Worm (Caenorhabditis elegans): ENCODE results near the gene C53A5.11.

DNA sequence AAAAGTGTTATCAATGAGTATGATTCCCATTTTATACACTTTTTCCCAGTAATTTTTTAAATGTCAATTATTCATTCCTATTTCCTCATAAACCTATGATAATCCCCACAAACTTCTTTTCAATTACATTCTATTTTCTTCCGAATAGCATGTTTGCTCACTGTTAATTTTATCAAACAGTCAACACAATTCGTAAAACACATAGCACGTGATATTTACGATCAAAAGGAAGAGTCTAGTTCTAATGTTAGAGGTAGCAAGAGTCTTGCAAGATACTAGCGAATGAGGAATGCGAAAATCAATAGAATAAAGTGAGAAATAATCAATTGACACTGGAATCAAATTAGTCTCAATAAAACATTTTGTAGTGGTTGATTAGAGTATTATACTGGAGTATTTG lies 23.3 kb upstream of the C53A5.11 start:
- TF ChIP-seq nhr-77 (tag; optimal IDR thresholded peaks at IDR 0.05) (no peak), tag-97 (GFP tag; IDR thresholded peaks at IDR 0.05) (no peak), mdl-1 (tag; optimal IDR thresholded peaks at IDR 0.05) (no peak)
